Fruit fly (Drosophila melanogaster) whole organism, pupa: ENCODE measurements around the gene CG8289.

ENCODE experiments used
- CG10348 ChIP-seq: fragments of 200-800 bp; sonication (Bioruptor generic); IDR thresholded peaks from 2 replicates; pipeline ENCODE4 v1.3.6; 2022; ENCODE audit warnings: missing biosample characterization, missing genetic modification characterization
- CG34367 ChIP-seq: fragments of 200-800 bp; sonication (Bioruptor generic); optimal IDR thresholded peaks from 2 replicates; lab custom pipeline; 2018; ENCODE audit warnings: missing biosample characterization, mild to moderate bottlenecking, missing genetic modification characterization
- CG8159 ChIP-seq: fragments of 200-800 bp; sonication (Bioruptor generic); optimal IDR thresholded peaks from 3 replicates; lab custom pipeline; 2018; ENCODE audit warnings: missing biosample characterization, mild to moderate bottlenecking, missing genetic modification characterization, moderate library complexity
- CG8301 ChIP-seq: fragments of 200-800 bp; sonication (Bioruptor generic); optimal IDR thresholded peaks from 2 replicates; lab custom pipeline; 2018; ENCODE audit warnings: missing biosample characterization, mild to moderate bottlenecking, missing genetic modification characterization
- CG9948 ChIP-seq: fragments of 200-800 bp; sonication (Bioruptor generic); optimal IDR thresholded peaks from 2 replicates; lab custom pipeline; 2018; ENCODE audit warnings: missing biosample characterization, mild to moderate bottlenecking, missing genetic modification characterization, moderate library complexity
- D1 ChIP-seq: fragments of 200-800 bp; sonication (Bioruptor generic); optimal IDR thresholded peaks from 2 replicates; lab custom pipeline; 2018; ENCODE audit warnings: missing biosample characterization, mild to moderate bottlenecking, missing genetic modification characterization, moderate library complexity
- Ets98B ChIP-seq: fragments of 200-800 bp; sonication (Bioruptor generic); IDR thresholded peaks from 2 replicates; pipeline ENCODE4 v1.3.6; 2022; ENCODE audit warnings: missing biosample characterization, missing genetic modification characterization
- Pif1A ChIP-seq: fragments of 200-800 bp; sonication (Bioruptor generic); optimal IDR thresholded peaks from 3 replicates; lab custom pipeline; 2016; ENCODE audit warnings: missing biosample characterization, missing genetic modification characterization
- Pif1B ChIP-seq: fragments of 200-800 bp; sonication (Bioruptor generic); optimal IDR thresholded peaks from 3 replicates; lab custom pipeline; 2016; ENCODE audit warnings: missing biosample characterization, missing genetic modification characterization
- Snoo ChIP-seq: fragments of 200-800 bp; sonication (Bioruptor generic); optimal IDR thresholded peaks from 3 replicates; lab custom pipeline; 2017; ENCODE audit warnings: missing biosample characterization, mild to moderate bottlenecking, missing genetic modification characterization, inconsistent platforms
- gl ChIP-seq: fragments of 200-800 bp; sonication (Bioruptor generic); optimal IDR thresholded peaks from 2 replicates; lab custom pipeline; 2018; ENCODE audit warnings: missing biosample characterization, mild to moderate bottlenecking, missing genetic modification characterization

- no peak for TF ChIP-seq CG10348 (GFP tag; lab: Robert Waterston, UW)
- no peak for TF ChIP-seq CG8301
- no peak for TF ChIP-seq Snoo
- TF ChIP-seq Pif1B (GFP tag; lab: Kevin White, UChicago): no peak
- TF ChIP-seq D1 (tag; lab: Kevin White, UChicago): no peak
- TF ChIP-seq CG8159 (tag; lab: Kevin White, UChicago): no peak
- TF ChIP-seq Ets98B (GFP tag; lab: Robert Waterston, UW): no peak
- TF ChIP-seq Pif1A (GFP tag; lab: Kevin White, UChicago): no peak
- TF ChIP-seq CG9948: no peak
- no peak for TF ChIP-seq gl
- TF ChIP-seq CG34367 (tag; lab: Kevin White, UChicago): no peak
Observed at dm6 chrX:17611455-17611854, 24.4 kb downstream of the CG8289 start.
